Fruit fly (Drosophila melanogaster) whole organism, prepupa: Measurements from ENCODE around the gene E23.

ENCODE experiments used
- CG6276 ChIP-seq: fragments of 200-800 bp; sonication (Bioruptor generic); optimal IDR thresholded peaks from 2 replicates; lab custom pipeline; 2017; ENCODE audit warnings: missing biosample characterization, mild to moderate bottlenecking, missing genetic modification characterization
- CG6854 ChIP-seq: fragments of 200-800 bp; sonication (Bioruptor generic); optimal IDR thresholded peaks from 2 replicates; lab custom pipeline; 2017; ENCODE audit warnings: missing biosample characterization, mild to moderate bottlenecking, missing genetic modification characterization
- Sox14 ChIP-seq: fragments of 200-800 bp; sonication (Bioruptor generic); optimal IDR thresholded peaks from 3 replicates; lab custom pipeline; 2016; ENCODE audit warnings: missing biosample characterization, missing genetic modification characterization
- dac ChIP-seq: fragments of 200-800 bp; sonication (Bioruptor generic); optimal IDR thresholded peaks from 2 replicates; lab custom pipeline; 2017; ENCODE audit warnings: missing biosample characterization, mild to moderate bottlenecking, missing genetic modification characterization
- fd59A ChIP-seq: fragments of 200-800 bp; sonication (Bioruptor generic); optimal IDR thresholded peaks from 2 replicates; lab custom pipeline; 2017; ENCODE audit warnings: missing biosample characterization, mild to moderate bottlenecking, missing genetic modification characterization, missing genetic modification reagents

- TF ChIP-seq fd59A (GFP tag; lab: Kevin White, UChicago), result no peak
- TF ChIP-seq Sox14, result no peak
- no peak for TF ChIP-seq CG6276 (GFP tag; lab: Kevin White, UChicago)
- TF ChIP-seq dac, result no peak
- no peak for TF ChIP-seq CG6854 (GFP tag; lab: Kevin White, UChicago)
These were observed 49.5 kb downstream of the E23 start for dm6 chr2L:3304831-3305828.
